Fruit fly (Drosophila melanogaster): ENCODE data around the gene CG42526.

CG42526 gene

dm6 chr3L:9460775-9461491 is 25.7 kb upstream of the CG42526 start, which contains the start of the genes CG3434 and CG44838 (continued):
- TF ChIP-seq spab (GFP tag; optimal IDR thresholded peaks at IDR 0.05) (peak; percentile 9), salr (GFP tag; optimal IDR thresholded peaks at IDR 0.05) (peak; percentile 14 to 36), Hr39 (GFP tag; optimal IDR thresholded peaks at IDR 0.05) (peak; percentile 72), CG32006 (GFP tag; optimal IDR thresholded peaks at IDR 0.05) (peak; percentile 70), CG3919 (GFP tag; optimal IDR thresholded peaks at IDR 0.05) (peak; percentile 76), pdm3 (GFP tag; optimal IDR thresholded peaks at IDR 0.05) (peak; percentile 80), net (GFP tag; optimal IDR thresholded peaks at IDR 0.05) (peak; percentile 68), CG9139 (GFP tag; optimal IDR thresholded peaks at IDR 0.05) (peak; percentile 2), Ets96B (tag; optimal IDR thresholded peaks at IDR 0.05) (peak; percentile 68)

- peak; percentile 99 for TF ChIP-seq CG10669 (GFP tag; optimal IDR thresholded peaks at IDR 0.05)
- TF ChIP-seq spab (GFP tag; optimal IDR thresholded peaks at IDR 0.05) = peak; percentile 99
- TF ChIP-seq CG32006 (GFP tag; optimal IDR thresholded peaks at IDR 0.05) = peak; percentile 100
- peak; percentile 99 for TF ChIP-seq CG11294 (GFP tag; IDR thresholded peaks at IDR 0.05)
- TF ChIP-seq CG7368 (GFP tag; optimal IDR thresholded peaks at IDR 0.05) = peak; percentile 98
- TF ChIP-seq CG6276 (GFP tag; optimal IDR thresholded peaks at IDR 0.05) = peak; percentile 100
- peak; percentile 99 for TF ChIP-seq acj6 (GFP tag; optimal IDR thresholded peaks at IDR 0.05)
- peak; percentile 98 for TF ChIP-seq CG3032 (tag; optimal IDR thresholded peaks at IDR 0.05)
- TF ChIP-seq Eip78C (GFP tag) = peak; percentile 100
- peak; percentile 99 for TF ChIP-seq CG11762 (GFP tag; optimal IDR thresholded peaks at IDR 0.05; ENCODE audit: insufficient read depth)
- TF ChIP-seq Eip75B (GFP tag; optimal IDR thresholded peaks at IDR 0.05) = peak; percentile 100
- TF ChIP-seq salr (GFP tag; optimal IDR thresholded peaks at IDR 0.05) = peak; percentile 99
- peak; percentile 99 for TF ChIP-seq CG31627 (GFP tag; optimal IDR thresholded peaks at IDR 0.05)
- peak; percentile 100 for TF ChIP-seq CG6163 (GFP tag; IDR thresholded peaks at IDR 0.05)
- TF ChIP-seq Gug (GFP tag; IDR thresholded peaks at IDR 0.05) = peak; percentile 100
- TF ChIP-seq Hr38 (GFP tag; optimal IDR thresholded peaks at IDR 0.05) = peak; percentile 96
- TF ChIP-seq svp (GFP tag) = peak; percentile 100
- TF ChIP-seq CG8119 (GFP tag; IDR thresholded peaks at IDR 0.05) = peak; percentile 100
- peak; percentile 98 for TF ChIP-seq Lpt (GFP tag; optimal IDR thresholded peaks at IDR 0.05)
- peak; percentile 99 for TF ChIP-seq Smox (GFP tag; optimal IDR thresholded peaks at IDR 0.05)
- TF ChIP-seq CG1621 (tag; optimal IDR thresholded peaks at IDR 0.05) = peak; percentile 99
- peak; percentile 100 for TF ChIP-seq pdm3 (GFP tag; optimal IDR thresholded peaks at IDR 0.05)
- TF ChIP-seq CG3919 (GFP tag; optimal IDR thresholded peaks at IDR 0.05) = peak; percentile 99
- TF ChIP-seq CG6854 (GFP tag; optimal IDR thresholded peaks at IDR 0.05) = peak; percentile 99
- peak; percentile 99 for TF ChIP-seq Hr39 (GFP tag; optimal IDR thresholded peaks at IDR 0.05)
- peak; percentile 99 for TF ChIP-seq CG6808 (GFP tag; optimal IDR thresholded peaks at IDR 0.05)
- peak; percentile 99 for TF ChIP-seq CG6792 (GFP tag; optimal IDR thresholded peaks at IDR 0.05)
- TF ChIP-seq fd85E (GFP tag; optimal IDR thresholded peaks at IDR 0.05) = peak; percentile 96
- peak; percentile 97 for TF ChIP-seq Blimp-1 (GFP tag; optimal IDR thresholded peaks at IDR 0.05)
- peak; percentile 99 for TF ChIP-seq Ets21C (GFP tag; optimal IDR thresholded peaks at IDR 0.05)
- peak; percentile 100 for TF ChIP-seq esn (GFP tag; optimal IDR thresholded peaks at IDR 0.05)
- TF ChIP-seq dac (GFP tag; optimal IDR thresholded peaks at IDR 0.05) = peak; percentile 99
- peak; percentile 100 for TF ChIP-seq net (GFP tag; optimal IDR thresholded peaks at IDR 0.05)
- peak; percentile 99 for TF ChIP-seq OdsH (GFP tag; optimal IDR thresholded peaks at IDR 0.05)
- peak; percentile 98 for TF ChIP-seq CG8319 (GFP tag; optimal IDR thresholded peaks at IDR 0.05)
- TF ChIP-seq Ets96B (tag; optimal IDR thresholded peaks at IDR 0.05) = peak; percentile 98
- peak; percentile 100 for TF ChIP-seq Sox14 (GFP tag; optimal IDR thresholded peaks at IDR 0.05)
- TF ChIP-seq CG34406 (GFP tag; optimal IDR thresholded peaks at IDR 0.05) = peak; percentile 99
- peak; percentile 100 for TF ChIP-seq Hr4 (GFP tag; optimal IDR thresholded peaks at IDR 0.05)
- peak; percentile 99 for TF ChIP-seq CG4318 (GFP tag; optimal IDR thresholded peaks at IDR 0.05)
- peak; percentile 99 for TF ChIP-seq CG11902 (GFP tag; optimal IDR thresholded peaks at IDR 0.05)
- TF ChIP-seq CG10631 (GFP tag; optimal IDR thresholded peaks at IDR 0.05) = peak; percentile 99
- peak; percentile 99 for TF ChIP-seq CG8632 (GFP tag; optimal IDR thresholded peaks at IDR 0.05)
- peak; percentile 99 for TF ChIP-seq Met (GFP tag; optimal IDR thresholded peaks at IDR 0.05)
- TF ChIP-seq topi (GFP tag; optimal IDR thresholded peaks at IDR 0.05) = peak; percentile 99
- TF ChIP-seq cyc (GFP tag; optimal IDR thresholded peaks at IDR 0.05) = peak; percentile 99
Measured at dm6 chr3L:9457619-9458092, 22.5 kb upstream of the CG42526 start, which contains the start of gene CG3437. TSS of gene CG3437 (minus strand) at chr3L:9457669.

All from whole organism, prepupa.